Worm (Caenorhabditis elegans): ENCODE results near the gene srx-43.

The srx-43 gene

DNA sequence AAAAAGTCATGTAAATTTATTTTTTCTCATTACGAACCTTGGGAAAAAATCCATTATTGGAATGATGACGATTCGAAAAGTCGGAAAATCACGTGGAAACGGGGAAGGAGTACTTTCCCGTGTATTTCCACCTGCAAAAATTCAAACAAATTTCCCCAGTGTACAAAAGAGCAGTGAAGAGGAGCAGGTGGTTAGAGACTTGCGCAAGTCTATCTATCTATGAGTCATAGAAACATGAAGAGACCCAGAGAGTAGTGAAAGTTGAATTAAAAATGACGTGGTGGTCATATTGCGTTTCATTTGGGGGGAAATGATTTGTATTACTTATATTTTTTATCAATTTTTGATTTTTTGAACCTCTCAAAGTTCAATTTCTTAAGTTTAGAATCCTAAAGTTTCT, 17.3 kb upstream of the srx-43 start, which contains the start of gene nhr-50 (continued):
- TF ChIP-seq hlh-30 (tag; optimal IDR thresholded peaks at IDR 0.05; ENCODE audit: insufficient read depth) (peak; percentile 80), jun-1 (tag; optimal IDR thresholded peaks at IDR 0.05) (peak; percentile 18), aha-1 (tag) (peak; percentile 39), ceh-62 (tag; optimal IDR thresholded peaks at IDR 0.05) (no peak), zip-11 (GFP tag; IDR thresholded peaks at IDR 0.05) (no peak), mxl-3 (GFP tag; optimal IDR thresholded peaks at IDR 0.05) (peak; percentile 14), nhr-77 (tag; optimal IDR thresholded peaks at IDR 0.05) (peak; percentile 66), madf-5 (GFP tag; IDR thresholded peaks at IDR 0.05) (no peak), nhr-6 (tag; optimal IDR thresholded peaks at IDR 0.05) (peak; percentile 93), duxl-1 (tag; optimal IDR thresholded peaks at IDR 0.05; ENCODE audit: poor library complexity) (no peak), pha-4 (GFP tag; IDR thresholded peaks at IDR 0.05) (no peak), pha-4 (tag; optimal IDR thresholded peaks at IDR 0.05) (peak; percentile 86)

DNA sequence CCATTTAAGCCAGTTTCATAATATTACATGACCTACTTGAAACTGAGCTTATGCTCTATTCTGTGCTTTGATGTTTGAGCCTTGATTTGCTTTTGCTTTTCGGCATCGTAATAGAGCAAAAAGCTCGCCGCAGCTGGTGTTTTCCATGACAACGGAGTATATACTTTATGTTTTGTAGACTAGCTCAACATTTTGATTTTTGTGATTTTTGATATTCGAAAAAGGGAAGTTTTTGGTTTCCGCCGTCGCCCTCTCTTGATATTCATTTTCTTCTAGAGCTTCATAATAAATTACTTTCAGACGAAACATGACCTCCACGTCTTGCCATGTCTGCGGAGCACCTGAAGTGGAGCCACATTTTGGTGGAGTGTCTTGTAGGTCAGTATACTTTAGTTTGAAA, 15.5 kb upstream of the srx-43 start, which contains the start of gene nhr-63:
Gene nhr-63 (plus strand): TSS at position 301 of the 400 bp plus-strand sequence.
- TF ChIP-seq F49E8.2 (tag; optimal IDR thresholded peaks at IDR 0.05; ENCODE audit: borderline replicate concordance) (no peak), nhr-28 (tag; optimal IDR thresholded peaks at IDR 0.05) (no peak), dmd-8 (GFP tag; IDR thresholded peaks at IDR 0.05) (no peak), saeg-2 (GFP tag; IDR thresholded peaks at IDR 0.05) (no peak), madf-9 (GFP tag; conservative IDR thresholded peaks at IDR 0.05) (no peak), nhr-42 (GFP tag; IDR thresholded peaks at IDR 0.05) (no peak), daf-16 (GFP tag; optimal IDR thresholded peaks at IDR 0.05) (no peak), daf-16 (tag; optimal IDR thresholded peaks at IDR 0.05) (no peak), php-3 (GFP tag; IDR thresholded peaks at IDR 0.05) (no peak), ceh-44 (GFP tag; IDR thresholded peaks at IDR 0.05) (no peak), mes-2 (tag; optimal IDR thresholded peaks at IDR 0.05; ENCODE audit: poor library complexity, severe bottlenecking) (no peak), F10B5.3 (tag; optimal IDR thresholded peaks at IDR 0.05) (no peak), ctbp-1 (GFP tag; IDR thresholded peaks at IDR 0.05) (no peak), sdz-12 (GFP tag; optimal IDR thresholded peaks at IDR 0.05) (no peak), zip-2 (tag; optimal IDR thresholded peaks at IDR 0.05) (no peak), mxl-3 (GFP tag; optimal IDR thresholded peaks at IDR 0.05) (no peak), nhr-111 (GFP tag; optimal IDR thresholded peaks at IDR 0.05) (no peak), nhr-237 (tag; optimal IDR thresholded peaks at IDR 0.05) (no peak)

ce11 chrV:16007505-16007904, 10.3 kb upstream of the srx-43 start, which contains the start of gene str-231:
TSS of gene str-231 (minus strand) at chrV:16007605.
- TF ChIP-seq zip-2 (tag; optimal IDR thresholded peaks at IDR 0.05) = no peak
- no peak for TF ChIP-seq ZK546.5 (tag; optimal IDR thresholded peaks at IDR 0.05)
- no peak for TF ChIP-seq lin-29 (GFP tag; IDR thresholded peaks at IDR 0.05)
- no peak for TF ChIP-seq nhr-42 (GFP tag; IDR thresholded peaks at IDR 0.05)
- no peak for TF ChIP-seq egl-27 (tag; optimal IDR thresholded peaks at IDR 0.05)

ce11 chrV:16009564-16009963, 8.2 kb upstream of the srx-43 start, which contains the start of gene str-233:
TSS of gene str-233 (minus strand) at chrV:16009664.
- TF ChIP-seq jun-1 (tag; optimal IDR thresholded peaks at IDR 0.05) (no peak), tag-97 (GFP tag; IDR thresholded peaks at IDR 0.05) (no peak), madf-9 (GFP tag; conservative IDR thresholded peaks at IDR 0.05) (no peak), unc-130 (GFP tag; optimal IDR thresholded peaks at IDR 0.05) (no peak), F44E2.7 (GFP tag; IDR thresholded peaks at IDR 0.05) (no peak), attf-4 (tag; optimal IDR thresholded peaks at IDR 0.05) (no peak), mdl-1 (tag; optimal IDR thresholded peaks at IDR 0.05) (no peak), ZK546.5 (tag; optimal IDR thresholded peaks at IDR 0.05) (no peak)

Measured in whole organism, L4 larva.